Fruit fly (Drosophila melanogaster): Measurements from ENCODE around the gene Drsl3.

Gene Drsl3

DNA sequence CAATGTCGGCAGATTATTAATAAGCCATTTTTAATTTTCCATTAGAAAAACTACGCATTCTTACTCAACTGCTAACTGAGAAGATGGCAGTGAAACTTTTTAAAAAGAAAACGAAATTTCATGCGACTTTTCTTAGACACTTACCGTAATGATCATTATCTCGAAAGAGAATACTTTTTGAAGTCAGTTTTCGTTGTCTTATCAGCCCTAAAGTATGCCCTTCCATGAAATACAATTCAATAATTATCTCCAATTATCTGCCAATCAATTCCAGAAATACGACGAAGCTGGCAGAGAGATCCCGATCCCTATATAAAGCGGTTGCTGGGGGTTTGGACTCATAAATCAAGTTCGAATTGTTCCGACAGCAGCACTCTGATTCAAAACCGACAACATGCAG, 1.6 kb downstream of the Drsl3 start, which contains the start of gene Drsl5 (continued):
- TF ChIP-seq MTF-1 (GFP tag; optimal IDR thresholded peaks at IDR 0.05; ENCODE audit: borderline replicate concordance), result no peak

DNA sequence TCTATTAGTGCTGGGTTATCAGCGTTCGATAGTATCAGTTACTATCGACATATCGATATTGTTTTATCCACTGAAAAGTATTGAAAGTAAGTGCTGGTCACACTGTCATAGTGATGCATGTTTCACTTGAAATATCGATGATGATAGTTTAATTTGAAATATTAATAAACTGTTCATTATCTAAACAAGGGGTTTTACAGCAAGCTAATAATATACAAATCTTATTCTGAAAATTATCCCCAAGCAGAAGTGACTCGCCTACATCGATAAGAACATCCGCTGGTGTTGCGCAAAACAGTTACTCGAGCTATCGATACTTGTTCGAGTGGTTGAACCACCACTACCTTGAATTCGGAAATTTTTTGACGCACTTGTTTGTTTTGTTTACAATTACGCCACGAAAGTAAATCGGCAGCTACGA, 4.4 kb downstream of the Drsl3 start, which contains the start of the genes PIG-C, CG12016 and Dpm2:
Gene PIG-C, minus strand, starts transcription at position 10 of the 421 bp plus-strand sequence.
Gene CG12016, plus strand, starts transcription at position 333 of the 421 bp plus-strand sequence.
Gene Dpm2, plus strand, starts transcription at position 333 of the 421 bp plus-strand sequence.
- no peak for TF ChIP-seq crol (GFP tag; IDR thresholded peaks at IDR 0.05)
- TF ChIP-seq CG4282 (GFP tag; optimal IDR thresholded peaks at IDR 0.05), result peak; percentile 19
- peak; percentile 91 for TF ChIP-seq ato (GFP tag; IDR thresholded peaks at IDR 0.05; ENCODE audit: partially characterized antibody)
- no peak for TF ChIP-seq fd102C (GFP tag; optimal IDR thresholded peaks at IDR 0.05)
- no peak for TF ChIP-seq toy (GFP tag; IDR thresholded peaks at IDR 0.05)
- TF ChIP-seq Mad (GFP tag; optimal IDR thresholded peaks at IDR 0.05), result peak; percentile 73
- peak; percentile 86 for TF ChIP-seq Hsf (GFP tag; optimal IDR thresholded peaks at IDR 0.05)
- no peak for TF ChIP-seq Doc2 (GFP tag; IDR thresholded peaks at IDR 0.05)
- TF ChIP-seq CG15073 (GFP tag; optimal IDR thresholded peaks at IDR 0.05), result no peak
- TF ChIP-seq slp2 (GFP tag; optimal IDR thresholded peaks at IDR 0.05), result peak; percentile 66
- peak; percentile 59 for TF ChIP-seq lbe (GFP tag; optimal IDR thresholded peaks at IDR 0.05)
- TF ChIP-seq crp (GFP tag; optimal IDR thresholded peaks at IDR 0.05), result peak in 1 of 2 experiments; percentile 5
- no peak for TF ChIP-seq Hr78 (GFP tag; optimal IDR thresholded peaks at IDR 0.05)
- no peak for TF ChIP-seq lov (optimal IDR thresholded peaks at IDR 0.05)
- TF ChIP-seq lov (GFP tag; IDR thresholded peaks at IDR 0.05), result 0 out of 3 replicates have a peak, but pooled peaks have one; percentile 9
- peak; percentile 84 for TF ChIP-seq tna (GFP tag; IDR thresholded peaks at IDR 0.05; ENCODE audit: partially characterized antibody)
- TF ChIP-seq chn (GFP tag; optimal IDR thresholded peaks at IDR 0.05), result peak; percentile 77
- TF ChIP-seq org-1 (GFP tag; optimal IDR thresholded peaks at IDR 0.05), result no peak
- TF ChIP-seq TFAM (GFP tag; optimal IDR thresholded peaks at IDR 0.05), result no peak
- peak; percentile 78 for TF ChIP-seq HmgZ (tag; optimal IDR thresholded peaks at IDR 0.05)
- TF ChIP-seq prd (optimal IDR thresholded peaks at IDR 0.05), result no peak
- peak; percentile 76 for TF ChIP-seq prd (GFP tag; IDR thresholded peaks at IDR 0.05)
- peak; percentile 81 for TF ChIP-seq shn (GFP tag; optimal IDR thresholded peaks at IDR 0.05)
- peak; percentile 92 for TF ChIP-seq sens (GFP tag)
- peak; percentile 96 for TF ChIP-seq vnd (GFP tag; IDR thresholded peaks at IDR 0.05; ENCODE audit: partially characterized antibody)
- TF ChIP-seq CG33213 (GFP tag; optimal IDR thresholded peaks at IDR 0.05), result peak; percentile 55
- TF ChIP-seq Ravus (GFP tag; IDR thresholded peaks at IDR 0.05), result no peak
- peak; percentile 81 for TF ChIP-seq ind (GFP tag; optimal IDR thresholded peaks at IDR 0.05)
- no peak for TF ChIP-seq crc (GFP tag; optimal IDR thresholded peaks at IDR 0.05)
- TF ChIP-seq CG4854 (GFP tag; optimal IDR thresholded peaks at IDR 0.05), result peak; percentile 52
- no peak for TF ChIP-seq CG1529 (GFP tag; optimal IDR thresholded peaks at IDR 0.05)
- TF ChIP-seq CG11093 (GFP tag; IDR thresholded peaks at IDR 0.05), result 0 out of 3 replicates have a peak, but pooled peaks have one; percentile 20
- peak; percentile 58 for TF ChIP-seq CG18476 (GFP tag; optimal IDR thresholded peaks at IDR 0.05)
- TF ChIP-seq stwl (tag; optimal IDR thresholded peaks at IDR 0.05), result peak; percentile 92
- no peak for TF ChIP-seq CG4360 (GFP tag; IDR thresholded peaks at IDR 0.05)
- peak; percentile 56 for TF ChIP-seq Fer3 (tag; optimal IDR thresholded peaks at IDR 0.05)
- TF ChIP-seq Atf3 (GFP tag; optimal IDR thresholded peaks at IDR 0.05), result peak; percentile 45
- peak; percentile 78 for TF ChIP-seq HLH54F (GFP tag; optimal IDR thresholded peaks at IDR 0.05)
- no peak for TF ChIP-seq Kr (GFP tag; optimal IDR thresholded peaks at IDR 0.05)
- no peak for TF ChIP-seq CG11504 (tag; optimal IDR thresholded peaks at IDR 0.05)
- no peak for TF ChIP-seq ro (GFP tag; IDR thresholded peaks at IDR 0.05)
- peak; percentile 88 for TF ChIP-seq nmo (GFP tag; optimal IDR thresholded peaks at IDR 0.05)
- peak; percentile 93 for TF ChIP-seq CHES-1-like (GFP tag; optimal IDR thresholded peaks at IDR 0.05)
- TF ChIP-seq sens-2 (GFP tag; IDR thresholded peaks at IDR 0.05), result 0 out of 2 replicates have a peak, but pooled peaks have one; percentile 11
- TF ChIP-seq aop (GFP tag; IDR thresholded peaks at IDR 0.05), result no peak
- peak; percentile 53 for TF ChIP-seq CG34376 (GFP tag; optimal IDR thresholded peaks at IDR 0.05)
- peak; percentile 47 for TF ChIP-seq CG18619 (GFP tag; optimal IDR thresholded peaks at IDR 0.05)
- TF ChIP-seq CG42726 (GFP tag; IDR thresholded peaks at IDR 0.05; ENCODE audit: partially characterized antibody), result peak; percentile 95
